Worm (Caenorhabditis elegans): ENCODE measurements around the gene dac-1.

DNA sequence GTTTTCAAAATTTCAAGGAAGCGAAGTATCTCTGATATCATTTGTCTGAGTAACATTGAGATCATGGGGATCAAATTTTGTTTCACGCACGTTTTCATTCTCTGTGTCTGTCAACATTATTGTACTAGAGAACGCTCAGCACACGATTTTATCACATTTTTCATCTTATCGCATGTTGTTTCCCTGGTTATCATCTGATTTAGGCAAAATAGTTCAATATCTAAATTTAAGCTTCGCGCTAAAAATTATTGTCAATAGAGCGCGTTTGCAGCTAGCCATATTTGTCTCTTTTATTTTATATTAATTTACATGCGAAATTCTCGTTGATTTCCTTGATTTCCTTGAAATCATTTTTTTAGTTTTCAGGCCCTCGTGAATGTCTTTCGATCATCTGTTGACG, 29.5 kb downstream of the dac-1 start, which contains the start of gene K02F3.2:
- TF ChIP-seq aly-1 (tag; optimal IDR thresholded peaks at IDR 0.05) (no peak), ceh-13 (GFP tag; optimal IDR thresholded peaks at IDR 0.05) (no peak), pes-1 (GFP tag; IDR thresholded peaks at IDR 0.05) (no peak), ama-1 (optimal IDR thresholded peaks at IDR 0.05) (no peak), flt-1 (GFP tag; IDR thresholded peaks at IDR 0.05) (no peak), F13C5.2 (tag; optimal IDR thresholded peaks at IDR 0.05) (no peak), sea-1 (GFP tag; conservative IDR thresholded peaks at IDR 0.05) (no peak), scrt-1 (GFP tag; IDR thresholded peaks at IDR 0.05) (no peak), B0310.2 (tag; optimal IDR thresholded peaks at IDR 0.05) (no peak), tbx-37 (GFP tag; conservative IDR thresholded peaks at IDR 0.05) (no peak)
